Fruit fly (Drosophila melanogaster) whole organism, prepupa: ENCODE measurements around the gene NK7.1.

Source experiments
- CG11294 ChIP-seq: fragments of 200-800 bp; sonication (Bioruptor generic); IDR thresholded peaks from 2 replicates; pipeline ENCODE4 v1.3.6; 2022; ENCODE audit warnings: missing biosample characterization, missing genetic modification characterization
- CG11762 ChIP-seq: fragments of 200-800 bp; sonication (Bioruptor generic); optimal IDR thresholded peaks from 3 replicates; lab custom pipeline; 2016; ENCODE audit warnings: missing biosample characterization, missing genetic modification characterization; ENCODE audit not compliant: insufficient read depth
- CG15336 ChIP-seq: fragments of 200-800 bp; sonication (Bioruptor generic); IDR thresholded peaks from 2 replicates; pipeline ENCODE4 v1.3.6; 2022; ENCODE audit warnings: missing biosample characterization, missing genetic modification characterization
- CG3032 ChIP-seq: fragments of 200-800 bp; optimal IDR thresholded peaks from 2 replicates; lab custom pipeline; 2019; ENCODE audit warnings: missing biosample characterization, mild to moderate bottlenecking, missing genetic modification characterization, moderate library complexity
- CG32006 ChIP-seq: fragments of 200-800 bp; sonication (Bioruptor generic); optimal IDR thresholded peaks from 3 replicates; lab custom pipeline; 2017; ENCODE audit warnings: missing biosample characterization, mild to moderate bottlenecking, missing genetic modification characterization
- Eip75B ChIP-seq: fragments of 200-800 bp; sonication (Bioruptor generic); optimal IDR thresholded peaks from 3 replicates; lab custom pipeline; 2016; ENCODE audit warnings: missing biosample characterization, missing genetic modification characterization
- Ets96B ChIP-seq: fragments of 200-800 bp; optimal IDR thresholded peaks from 2 replicates; lab custom pipeline; 2019; ENCODE audit warnings: missing biosample characterization, mild to moderate bottlenecking, missing genetic modification characterization, moderate library complexity
- Gug ChIP-seq: fragments of 200-800 bp; sonication (Bioruptor generic); IDR thresholded peaks from 2 replicates; pipeline ENCODE4 v1.3.6; 2022; ENCODE audit warnings: missing biosample characterization, missing genetic modification characterization
- Lpt ChIP-seq: fragments of 200-800 bp; sonication (Bioruptor generic); optimal IDR thresholded peaks from 3 replicates; lab custom pipeline; 2016; ENCODE audit warnings: missing biosample characterization, missing genetic modification characterization
- Smox ChIP-seq: fragments of 200-800 bp; sonication (Bioruptor generic); optimal IDR thresholded peaks from 3 replicates; lab custom pipeline; 2016; ENCODE audit warnings: missing biosample characterization, missing genetic modification characterization
- Sox15 ChIP-seq: fragments of 200-800 bp; sonication (Bioruptor generic); optimal IDR thresholded peaks from 3 replicates; lab custom pipeline; 2016; ENCODE audit warnings: missing biosample characterization, missing genetic modification characterization
- cyc ChIP-seq: fragments of 200-800 bp; sonication (Bioruptor generic); optimal IDR thresholded peaks from 3 replicates; lab custom pipeline; 2016; ENCODE audit warnings: missing biosample characterization, missing genetic modification characterization
- dac ChIP-seq: fragments of 200-800 bp; sonication (Bioruptor generic); optimal IDR thresholded peaks from 2 replicates; lab custom pipeline; 2017; ENCODE audit warnings: missing biosample characterization, mild to moderate bottlenecking, missing genetic modification characterization
- dsx ChIP-seq: fragments of 200-800 bp; optimal IDR thresholded peaks from 3 replicates; lab custom pipeline; 2019; ENCODE audit warnings: missing biosample characterization, mild to moderate bottlenecking, missing genetic modification characterization, moderate library complexity; ENCODE audit not compliant: poor library complexity, severe bottlenecking

DNA sequence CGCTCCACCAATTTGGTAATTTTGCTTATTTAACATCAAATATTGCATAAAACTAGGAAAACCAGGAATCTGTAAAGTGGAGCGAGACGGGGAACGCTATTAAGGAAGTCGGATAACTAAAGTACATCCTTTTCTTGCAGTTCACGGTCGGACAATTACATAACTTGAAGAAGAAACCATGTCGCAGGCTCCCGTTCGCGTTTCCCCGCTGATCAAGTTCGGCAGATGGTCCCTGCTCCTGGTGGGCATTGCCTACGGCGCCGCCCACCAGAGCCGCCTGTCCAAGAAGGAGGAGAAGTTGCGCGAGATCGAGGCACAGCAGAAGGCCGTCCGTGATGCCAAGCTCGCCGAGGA lies 45.7 kb downstream of the NK7.1 start:
- no peak for TF ChIP-seq CG11294 (GFP tag; lab: Robert Waterston, UW)
- no peak for TF ChIP-seq dac (GFP tag; lab: Kevin White, UChicago)
- TF ChIP-seq CG15336 (GFP tag; lab: Robert Waterston, UW), result no peak
- TF ChIP-seq CG3032, result no peak
- no peak for TF ChIP-seq Lpt
- no peak for TF ChIP-seq Sox15
- no peak for TF ChIP-seq Eip75B
- TF ChIP-seq CG32006, result no peak
- no peak for TF ChIP-seq CG11762 (GFP tag; lab: Kevin White, UChicago)
- no peak for TF ChIP-seq cyc (GFP tag; lab: Kevin White, UChicago)
- no peak for TF ChIP-seq Smox
- TF ChIP-seq dsx (GFP tag; lab: Kevin White, UChicago), result no peak
- no peak for TF ChIP-seq Ets96B (tag; lab: Kevin White, UChicago)
- no peak for TF ChIP-seq Gug (GFP tag; lab: Robert Waterston, UW)
